Worm (Caenorhabditis elegans): ENCODE measurements around the gene srx-95.
A peak's percentile ranks its signal among the peaks of the same experiment; 100 is the strongest.

Gene srx-95

ce11 chrII:6707496-6708260 lies 46.9 kb downstream of the srx-95 start:
- TF ChIP-seq lin-14 (GFP tag; optimal IDR thresholded peaks at IDR 0.05) (peak; percentile 92), ceh-88 (GFP tag; IDR thresholded peaks at IDR 0.05) (no peak), dpl-1 (GFP tag; optimal IDR thresholded peaks at IDR 0.05) (no peak), lsy-2 (tag; optimal IDR thresholded peaks at IDR 0.05) (peak in 1 of 2 experiments; percentile 33), sptf-1 (tag; optimal IDR thresholded peaks at IDR 0.05) (no peak), snu-23 (GFP tag; optimal IDR thresholded peaks at IDR 0.05) (peak; percentile 28), lin-15B (tag; optimal IDR thresholded peaks at IDR 0.05) (no peak), blmp-1 (tag; optimal IDR thresholded peaks at IDR 0.05) (peak; percentile 61), nhr-20 (tag; optimal IDR thresholded peaks at IDR 0.05) (peak; percentile 3), ceh-82 (tag; optimal IDR thresholded peaks at IDR 0.05) (peak in 1 of 3 experiments; percentile 1), unc-98 (GFP tag; IDR thresholded peaks at IDR 0.05) (no peak), fkh-10 (GFP tag; optimal IDR thresholded peaks at IDR 0.05) (no peak), hpl-2 (GFP tag; optimal IDR thresholded peaks at IDR 0.05) (no peak), Y116A8C.19 (tag; optimal IDR thresholded peaks at IDR 0.05; ENCODE audit: borderline replicate concordance) (no peak), lin-35 (GFP tag; optimal IDR thresholded peaks at IDR 0.05) (peak in 1 of 2 experiments; percentile 2), fos-1 (tag; optimal IDR thresholded peaks at IDR 0.05) (no peak), lin-13 (GFP tag; optimal IDR thresholded peaks at IDR 0.05) (peak; percentile 3), efl-1 (optimal IDR thresholded peaks at IDR 0.05) (peak in 1 of 2 experiments; percentile 11), efl-1 (GFP tag; optimal IDR thresholded peaks at IDR 0.05 in 1 of 2) (peak in 1 of 2 experiments; percentile 59), snpc-4 (tag; optimal IDR thresholded peaks at IDR 0.05) (no peak), nhr-71 (tag; optimal IDR thresholded peaks at IDR 0.05) (peak; percentile 74), zip-4 (GFP tag; optimal IDR thresholded peaks at IDR 0.05) (no peak), hlh-4 (tag; optimal IDR thresholded peaks at IDR 0.05) (no peak), pag-3 (tag; optimal IDR thresholded peaks at IDR 0.05; ENCODE audit: borderline replicate concordance, insufficient read depth) (no peak), fkh-8 (tag; optimal IDR thresholded peaks at IDR 0.05) (no peak), ceh-8 (GFP tag; optimal IDR thresholded peaks at IDR 0.05) (no peak), unc-130 (tag; optimal IDR thresholded peaks at IDR 0.05) (peak; percentile 50), sup-37 (GFP tag; optimal IDR thresholded peaks at IDR 0.05) (no peak), mdl-1 (tag; optimal IDR thresholded peaks at IDR 0.05) (no peak), xbp-1 (tag; optimal IDR thresholded peaks at IDR 0.05) (no peak), lin-39 (tag; optimal IDR thresholded peaks at IDR 0.05) (peak; percentile 85), nhr-47 (tag; optimal IDR thresholded peaks at IDR 0.05) (peak; percentile 24), irx-1 (tag; optimal IDR thresholded peaks at IDR 0.05) (peak; percentile 5), swsn-7 (tag; optimal IDR thresholded peaks at IDR 0.05) (peak; percentile 20), sox-4 (tag; optimal IDR thresholded peaks at IDR 0.05) (no peak), nhr-84 (tag; optimal IDR thresholded peaks at IDR 0.05) (no peak), hlh-17 (GFP tag; optimal IDR thresholded peaks at IDR 0.05; ENCODE audit: borderline replicate concordance) (no peak), egl-13 (tag; optimal IDR thresholded peaks at IDR 0.05) (no peak), C04F5.9 (tag; optimal IDR thresholded peaks at IDR 0.05) (no peak), dsc-1 (tag; optimal IDR thresholded peaks at IDR 0.05) (peak; percentile 61), C16A3.4 (tag; optimal IDR thresholded peaks at IDR 0.05) (no peak), nhr-19 (GFP tag; conservative IDR thresholded peaks at IDR 0.05) (peak; percentile 40; the same call in 1 of the 2 replicates), ceh-63 (GFP tag; optimal IDR thresholded peaks at IDR 0.05) (no peak), unc-86 (tag; optimal IDR thresholded peaks at IDR 0.05) (peak; percentile 5), rnt-1 (tag; optimal IDR thresholded peaks at IDR 0.05) (peak; percentile 85), egl-27 (tag; optimal IDR thresholded peaks at IDR 0.05) (no peak), isw-1 (GFP tag; IDR thresholded peaks at IDR 0.05) (no peak), tbx-2 (tag; optimal IDR thresholded peaks at IDR 0.05) (peak; percentile 49), vab-15 (tag; optimal IDR thresholded peaks at IDR 0.05) (peak; percentile 15), alr-1 (tag; optimal IDR thresholded peaks at IDR 0.05; ENCODE audit: borderline replicate concordance) (no peak)
